Fruit fly (Drosophila melanogaster): ENCODE data around the gene Mcm3.

Mcm3 gene

dm6 chrX:5329266-5329898, 5.7 kb downstream of the Mcm3 start, which contains the start of the genes CG3309 and XRCC1:
CG3309 (minus strand) TSS chrX:5329347.
XRCC1 (plus strand) TSS chrX:5329876.
- TF ChIP-seq CG8478 (optimal IDR thresholded peaks at IDR 0.05) = no peak
- TF ChIP-seq CTCF (optimal IDR thresholded peaks at IDR 0.05) = no peak

- TF ChIP-seq CTCF (optimal IDR thresholded peaks at IDR 0.05) (peak in 1 of 2 experiments; percentile 4), CG8478 (optimal IDR thresholded peaks at IDR 0.05) (no peak)
These were observed 8.7 kb downstream of the Mcm3 start, which contains the start of gene CanB for dm6 chrX:5332259-5332862. CanB (plus strand) TSS chrX:5332499.

dm6 chrX:5336722-5337121, 13.1 kb downstream of the Mcm3 start:
- no peak for TF ChIP-seq CTCF (optimal IDR thresholded peaks at IDR 0.05)
- no peak for TF ChIP-seq CG8478 (optimal IDR thresholded peaks at IDR 0.05)

dm6 chrX:5337316-5337715, 13.7 kb downstream of the Mcm3 start:
- TF ChIP-seq CG8478 (optimal IDR thresholded peaks at IDR 0.05) (no peak), CTCF (optimal IDR thresholded peaks at IDR 0.05) (no peak)

dm6 chrX:5338435-5338834, 14.8 kb downstream of the Mcm3 start:
- TF ChIP-seq CTCF (optimal IDR thresholded peaks at IDR 0.05) (no peak), CG8478 (optimal IDR thresholded peaks at IDR 0.05) (no peak)

- TF ChIP-seq CTCF (optimal IDR thresholded peaks at IDR 0.05) (no peak), CG8478 (optimal IDR thresholded peaks at IDR 0.05) (no peak)
These were observed 16.3 kb downstream of the Mcm3 start, which contains the start of gene SK for dm6 chrX:5339970-5340369. SK (plus strand) TSS chrX:5340236.

- no peak for TF ChIP-seq CTCF (optimal IDR thresholded peaks at IDR 0.05)
These were observed 26.4 kb downstream of the Mcm3 start for dm6 chrX:5349899-5350575.

dm6 chrX:5357035-5357434, 33.4 kb downstream of the Mcm3 start:
- no peak for TF ChIP-seq CTCF (optimal IDR thresholded peaks at IDR 0.05)
- TF ChIP-seq CG8478 (optimal IDR thresholded peaks at IDR 0.05) = no peak

dm6 chrX:5358813-5359212, 35.2 kb downstream of the Mcm3 start:
- TF ChIP-seq CTCF (optimal IDR thresholded peaks at IDR 0.05) = no peak
- TF ChIP-seq CG8478 (optimal IDR thresholded peaks at IDR 0.05) = no peak

- no peak for TF ChIP-seq CTCF (optimal IDR thresholded peaks at IDR 0.05)
These were observed 39.5 kb downstream of the Mcm3 start for dm6 chrX:5363116-5363515.

- no peak for TF ChIP-seq CTCF (optimal IDR thresholded peaks at IDR 0.05)
- no peak for TF ChIP-seq CG8478 (optimal IDR thresholded peaks at IDR 0.05)
These were observed 40.4 kb downstream of the Mcm3 start for dm6 chrX:5364031-5364430.

Data from S2 (cell line).